Fruit fly (Drosophila melanogaster) whole organism, embryonic: Measurements from ENCODE around the gene CG32052.

Source experiments
- Aef1 ChIP-seq: fragments of 200-800 bp; sonication (Bioruptor generic); IDR thresholded peaks from 3 replicates; pipeline ENCODE4 v1.3.6; 2022; ENCODE audit warnings: missing biosample characterization, missing genetic modification characterization
- Atf-2 ChIP-seq: fragments of 200-800 bp; sonication (Bioruptor generic); optimal IDR thresholded peaks from 2 replicates; lab custom pipeline; 2016; ENCODE audit warnings: missing biosample characterization, missing genetic modification characterization
- Blimp-1 ChIP-seq: fragments of 200-800 bp; sonication (Bioruptor generic); optimal IDR thresholded peaks from 3 replicates; lab custom pipeline; 2018; ENCODE audit warnings: missing biosample characterization, missing genetic modification characterization, mild to moderate bottlenecking, moderate library complexity, missing genetic modification reagents
- C15 ChIP-seq: fragments of 200-800 bp; sonication (Bioruptor generic); IDR thresholded peaks from 3 replicates; pipeline ENCODE4 v1.3.6; 2022; ENCODE audit warnings: missing biosample characterization, missing genetic modification characterization
- CG10147 ChIP-seq: fragments of 200-800 bp; sonication (Bioruptor generic); optimal IDR thresholded peaks from 2 replicates; lab custom pipeline; 2019; ENCODE audit warnings: missing biosample characterization, mild to moderate bottlenecking, missing genetic modification characterization, moderate library complexity
- CG10543 ChIP-seq: fragments of 200-800 bp; sonication (Bioruptor generic); optimal IDR thresholded peaks from 3 replicates; lab custom pipeline; 2017; ENCODE audit warnings: missing biosample characterization, mild to moderate bottlenecking, missing genetic modification characterization, moderate library complexity
- CG10654 ChIP-seq: fragments of 200-800 bp; sonication (Bioruptor generic); optimal IDR thresholded peaks from 2 replicates; lab custom pipeline; 2016; ENCODE audit warnings: missing biosample characterization, missing genetic modification characterization
- CG12391 ChIP-seq: fragments of 200-800 bp; sonication (Bioruptor generic); optimal IDR thresholded peaks from 3 replicates; lab custom pipeline; 2018; ENCODE audit warnings: missing biosample characterization, mild to moderate bottlenecking, missing genetic modification characterization, moderate library complexity
- CG12942 ChIP-seq: fragments of 200-800 bp; sonication (Bioruptor generic); optimal IDR thresholded peaks from 3 replicates; lab custom pipeline; 2016; ENCODE audit warnings: missing biosample characterization, missing genetic modification characterization
- CG15011 ChIP-seq: fragments of 200-800 bp; sonication (Bioruptor generic); optimal IDR thresholded peaks from 3 replicates; lab custom pipeline; 2018; ENCODE audit warnings: missing biosample characterization, mild to moderate bottlenecking, missing genetic modification characterization
- CG17912 ChIP-seq: fragments of 200-800 bp; sonication (Bioruptor generic); optimal IDR thresholded peaks from 2 replicates; lab custom pipeline; 2018; ENCODE audit warnings: missing biosample characterization, mild to moderate bottlenecking, missing genetic modification characterization
- CG1832 ChIP-seq: fragments of 200-800 bp; sonication (Bioruptor generic); optimal IDR thresholded peaks from 2 replicates; lab custom pipeline; 2017; ENCODE audit warnings: missing biosample characterization, mild to moderate bottlenecking, missing genetic modification characterization, inconsistent platforms
- CG18476 ChIP-seq: fragments of 200-800 bp; sonication (Bioruptor generic); optimal IDR thresholded peaks from 2 replicates; lab custom pipeline; 2016; ENCODE audit warnings: missing biosample characterization, mild to moderate bottlenecking, missing genetic modification characterization
- CG3163 ChIP-seq: fragments of 200-800 bp; sonication (Bioruptor generic); optimal IDR thresholded peaks from 3 replicates; lab custom pipeline; 2016; ENCODE audit warnings: missing biosample characterization, missing genetic modification characterization
- CG32532 ChIP-seq: fragments of 200-800 bp; sonication (Bioruptor generic); IDR thresholded peaks from 2 replicates; pipeline ENCODE4 v1.3.6; 2022; ENCODE audit warnings: missing biosample characterization, missing genetic modification characterization
- CG4328 ChIP-seq: fragments of 200-800 bp; sonication (Bioruptor generic); optimal IDR thresholded peaks from 3 replicates; lab custom pipeline; 2017; ENCODE audit warnings: missing biosample characterization, missing genetic modification reagents, missing genetic modification characterization
- CG4617 ChIP-seq: fragments of 200-800 bp; sonication (Bioruptor generic); optimal IDR thresholded peaks from 3 replicates; lab custom pipeline; 2016; ENCODE audit warnings: missing biosample characterization, missing genetic modification characterization, borderline replicate concordance
- CG4707 ChIP-seq: fragments of 200-800 bp; sonication (Bioruptor generic); optimal IDR thresholded peaks from 2 replicates; lab custom pipeline; 2018; ENCODE audit warnings: missing biosample characterization, mild to moderate bottlenecking, missing genetic modification characterization, moderate library complexity
- CG6175 ChIP-seq: fragments of 200-800 bp; sonication (Bioruptor generic); IDR thresholded peaks from 3 replicates; pipeline ENCODE4 v1.3.6; 2022; ENCODE audit warnings: missing biosample characterization, missing genetic modification characterization
- CG6254 ChIP-seq: fragments of 200-800 bp; sonication (Bioruptor generic); optimal IDR thresholded peaks from 3 replicates; lab custom pipeline; 2017; ENCODE audit warnings: mild to moderate bottlenecking, missing biosample characterization, missing genetic modification reagents, missing genetic modification characterization
- CG6854 ChIP-seq: fragments of 200-800 bp; sonication (Bioruptor generic); optimal IDR thresholded peaks from 3 replicates; lab custom pipeline; 2017; ENCODE audit warnings: missing biosample characterization, mild to moderate bottlenecking, missing genetic modification characterization
- CG7271 ChIP-seq: fragments of 200-800 bp; sonication (Bioruptor generic); optimal IDR thresholded peaks from 2 replicates; lab custom pipeline; 2018; ENCODE audit warnings: missing biosample characterization, mild to moderate bottlenecking, missing genetic modification characterization, moderate library complexity
- CG7556 ChIP-seq: fragments of 200-800 bp; sonication (Bioruptor generic); optimal IDR thresholded peaks from 2 replicates; lab custom pipeline; 2017; ENCODE audit warnings: missing biosample characterization, mild to moderate bottlenecking, missing genetic modification characterization
- CG8359 ChIP-seq: fragments of 200-800 bp; sonication (Bioruptor generic); optimal IDR thresholded peaks from 2 replicates; lab custom pipeline; 2017; ENCODE audit warnings: missing biosample characterization, mild to moderate bottlenecking, missing genetic modification characterization, borderline replicate concordance
- D19B ChIP-seq: fragments of 200-800 bp; sonication (Bioruptor generic); optimal IDR thresholded peaks from 2 replicates; lab custom pipeline; 2017; ENCODE audit warnings: missing biosample characterization, mild to moderate bottlenecking, missing genetic modification characterization
- Fer2 ChIP-seq: fragments of 200-800 bp; sonication (Bioruptor generic); optimal IDR thresholded peaks from 2 replicates; lab custom pipeline; 2018; ENCODE audit warnings: missing biosample characterization, mild to moderate bottlenecking, missing genetic modification characterization, moderate library complexity
- HLH3B ChIP-seq: fragments of 200-800 bp; sonication (Bioruptor generic); IDR thresholded peaks from 2 replicates; pipeline ENCODE4 v1.3.6; 2022; ENCODE audit warnings: missing biosample characterization, missing genetic modification characterization
- HmgZ ChIP-seq: fragments of 200-800 bp; sonication (Bioruptor generic); optimal IDR thresholded peaks from 2 replicates; lab custom pipeline; 2018; ENCODE audit warnings: missing biosample characterization, mild to moderate bottlenecking, missing genetic modification characterization
- Hr39 ChIP-seq: fragments of >200 bp; optimal IDR thresholded peaks from 2 replicates; lab custom pipeline; 2017
- Med ChIP-seq: fragments of 200-800 bp; sonication (Bioruptor generic); peaks from one replicate; lab custom pipeline; 2016; ENCODE audit warnings: missing biosample characterization, missing genetic modification characterization, mild to moderate bottlenecking, inconsistent platforms, moderate library complexity
- Opbp ChIP-seq: fragments of 200-800 bp; sonication (Bioruptor generic); IDR thresholded peaks from 3 replicates; pipeline ENCODE4 v1.3.6; 2022; ENCODE audit warnings: missing biosample characterization, missing genetic modification characterization; ENCODE audit not compliant: partially characterized antibody
- Poxn ChIP-seq: fragments of 200-800 bp; sonication (Bioruptor generic); IDR thresholded peaks from 2 replicates; pipeline ENCODE4 v1.3.6; 2022; ENCODE audit warnings: missing biosample characterization, missing genetic modification characterization
- Rfx ChIP-seq: fragments of 200-800 bp; sonication (Bioruptor generic); IDR thresholded peaks from 2 replicates; pipeline ENCODE4 v1.3.6; 2022; ENCODE audit warnings: missing biosample characterization, missing genetic modification characterization
- crp ChIP-seq, 2 experiments: fragments of 200-800 bp; sonication (Bioruptor generic); optimal IDR thresholded peaks; 2 replicates in 1 of 2; 3 replicates in 1 of 2; lab custom pipeline; 2017; ENCODE audit warnings: missing biosample characterization in 2 of 2, missing genetic modification characterization in 2 of 2, mild to moderate bottlenecking in 1 of 2, moderate library complexity in 1 of 2
- dysf ChIP-seq: fragments of 200-800 bp; sonication (Bioruptor generic); IDR thresholded peaks from 3 replicates; pipeline ENCODE4 v1.3.6; 2022; ENCODE audit warnings: missing biosample characterization, missing genetic modification characterization
- grn ChIP-seq: fragments of 200-800 bp; sonication (Bioruptor generic); optimal IDR thresholded peaks from 3 replicates; lab custom pipeline; 2017; ENCODE audit warnings: missing biosample characterization, missing genetic modification characterization
- h ChIP-seq: fragments of >200 bp; optimal IDR thresholded peaks from 2 replicates; lab custom pipeline; 2017
- ind ChIP-seq: fragments of 200-800 bp; sonication (Bioruptor generic); optimal IDR thresholded peaks from 3 replicates; lab custom pipeline; 2016; ENCODE audit warnings: missing biosample characterization, missing genetic modification characterization
- kah ChIP-seq: fragments of 200-800 bp; sonication (Bioruptor generic); optimal IDR thresholded peaks from 2 replicates; lab custom pipeline; 2018; ENCODE audit warnings: missing biosample characterization, mild to moderate bottlenecking, missing genetic modification characterization
- lab ChIP-seq: fragments of 200-800 bp; sonication (Bioruptor generic); optimal IDR thresholded peaks from 3 replicates; lab custom pipeline; 2017; ENCODE audit warnings: missing biosample characterization, missing genetic modification characterization, mild to moderate bottlenecking, moderate library complexity, missing genetic modification reagents
- oc ChIP-seq: fragments of 200-800 bp; sonication (Bioruptor generic); optimal IDR thresholded peaks from 2 replicates; lab custom pipeline; 2018; ENCODE audit warnings: missing biosample characterization, mild to moderate bottlenecking, missing genetic modification characterization, moderate library complexity
- peb ChIP-seq: fragments of 200-800 bp; sonication (Bioruptor generic); IDR thresholded peaks from 2 replicates; pipeline ENCODE4 v1.3.6; 2022; ENCODE audit warnings: missing biosample characterization, missing genetic modification characterization
- psq ChIP-seq: fragments of 200-800 bp; sonication (Bioruptor generic); optimal IDR thresholded peaks from 2 replicates; lab custom pipeline; 2017; ENCODE audit warnings: missing biosample characterization, missing genetic modification characterization
- so ChIP-seq: fragments of 200-800 bp; sonication (Bioruptor generic); IDR thresholded peaks from 3 replicates; pipeline ENCODE4 v1.3.6; 2022; ENCODE audit warnings: missing biosample characterization, missing genetic modification characterization
- sqz ChIP-seq: fragments of 200-800 bp; sonication (Bioruptor generic); optimal IDR thresholded peaks from 3 replicates; lab custom pipeline; 2018; ENCODE audit warnings: missing biosample characterization, mild to moderate bottlenecking, missing genetic modification characterization
- sug ChIP-seq: fragments of 200-800 bp; optimal IDR thresholded peaks from 2 replicates; lab custom pipeline; 2019; ENCODE audit warnings: missing biosample characterization, mild to moderate bottlenecking, missing genetic modification characterization, moderate library complexity
- ttk ChIP-seq: fragments of 200-800 bp; sonication (Bioruptor generic); IDR thresholded peaks from 2 replicates; pipeline ENCODE4 v2.1.2; 2022; ENCODE audit warnings: missing biosample characterization, missing genetic modification characterization
- tup ChIP-seq: fragments of 200-800 bp; sonication (Bioruptor generic); optimal IDR thresholded peaks from 2 replicates; lab custom pipeline; 2016; ENCODE audit warnings: missing biosample characterization, mild to moderate bottlenecking, missing genetic modification characterization, moderate library complexity
- vnd ChIP-seq: fragments of 200-800 bp; sonication (Bioruptor generic); IDR thresholded peaks from 3 replicates; pipeline ENCODE4 v1.3.6; 2022; ENCODE audit warnings: missing biosample characterization, missing genetic modification characterization; ENCODE audit not compliant: partially characterized antibody
- wdn ChIP-seq: fragments of 200-800 bp; sonication (Bioruptor generic); IDR thresholded peaks from 2 replicates; pipeline ENCODE4 v1.3.6; 2022; ENCODE audit warnings: missing biosample characterization, missing genetic modification characterization
- wek ChIP-seq: fragments of 200-800 bp; sonication (Bioruptor generic); optimal IDR thresholded peaks from 3 replicates; lab custom pipeline; 2018; ENCODE audit warnings: missing biosample characterization, mild to moderate bottlenecking, missing genetic modification characterization, moderate library complexity
- zen ChIP-seq: fragments of 200-800 bp; sonication (Bioruptor generic); optimal IDR thresholded peaks from 3 replicates; lab custom pipeline; 2018; ENCODE audit warnings: missing biosample characterization, mild to moderate bottlenecking, missing genetic modification characterization, moderate library complexity

The CG32052 gene

DNA sequence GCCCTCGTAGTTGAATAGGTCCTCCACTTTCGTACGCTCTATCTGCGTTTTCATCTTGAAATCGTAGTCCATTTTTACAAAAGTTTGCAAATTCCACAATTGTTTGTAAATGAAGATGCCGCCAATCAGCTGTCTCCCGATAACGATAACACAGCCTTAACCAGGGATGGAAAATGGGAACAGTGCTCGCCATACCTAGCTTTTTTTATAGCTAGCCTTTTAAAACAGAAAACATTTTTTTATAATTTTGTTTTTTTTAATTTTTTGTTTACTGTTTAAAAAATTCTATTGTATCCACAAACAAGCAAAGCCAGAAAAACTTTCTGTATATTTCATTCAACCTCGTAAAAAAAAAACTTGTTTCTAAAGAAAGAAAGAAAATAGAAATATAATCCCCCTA lies 51.7 kb downstream of the CG32052 start, which contains the start of gene Cdk8 (continued):
- TF ChIP-seq C15 = no peak
- TF ChIP-seq Med (GFP tag; lab: Kevin White, UChicago) = peak; percentile 86
- TF ChIP-seq CG7271 = no peak
- no peak for TF ChIP-seq psq (GFP tag; lab: Kevin White, UChicago)
- TF ChIP-seq CG12391 (tag; lab: Kevin White, UChicago) = peak; percentile 66
- peak; percentile 25 for TF ChIP-seq CG12942 (GFP tag; lab: Kevin White, UChicago)
- TF ChIP-seq CG32532 (GFP tag; lab: Robert Waterston, UW) = peak; percentile 64
- peak; percentile 15 for TF ChIP-seq CG7556 (GFP tag; lab: Kevin White, UChicago)
- peak; percentile 4 for TF ChIP-seq CG4617 (GFP tag; lab: Kevin White, UChicago)
- no peak for TF ChIP-seq dysf (GFP tag; lab: Robert Waterston, UW)
- no peak for TF ChIP-seq so
- TF ChIP-seq tup (GFP tag; lab: Kevin White, UChicago) = no peak
- peak; percentile 29 for TF ChIP-seq lab (GFP tag; lab: Kevin White, UChicago)
- TF ChIP-seq Blimp-1 (GFP tag; lab: Kevin White, UChicago) = no peak
- TF ChIP-seq CG4328 (GFP tag; lab: Kevin White, UChicago) = no peak
- TF ChIP-seq grn = no peak
- no peak for TF ChIP-seq oc
- no peak for TF ChIP-seq kah
- no peak for TF ChIP-seq zen (tag; lab: Kevin White, UChicago)
- no peak for TF ChIP-seq wek (GFP tag; lab: Kevin White, UChicago)
- no peak for TF ChIP-seq Opbp (GFP tag; lab: Robert Waterston, UW)
- TF ChIP-seq vnd (GFP tag; lab: Robert Waterston, UW) = no peak
- TF ChIP-seq h = no peak
- TF ChIP-seq CG4707 (GFP tag; lab: Kevin White, UChicago) = no peak
- no peak for TF ChIP-seq CG1832
- no peak for TF ChIP-seq Hr39 (lab: Kevin White, UChicago)
- TF ChIP-seq CG15011 (GFP tag; lab: Kevin White, UChicago) = no peak
- TF ChIP-seq CG10543 (GFP tag; lab: Kevin White, UChicago) = no peak
- TF ChIP-seq CG10654 = no peak
- TF ChIP-seq CG6175 (GFP tag; lab: Robert Waterston, UW) = no peak
- no peak for TF ChIP-seq CG18476
- TF ChIP-seq CG17912 (GFP tag; lab: Kevin White, UChicago) = no peak
- no peak for TF ChIP-seq CG6854 (GFP tag; lab: Kevin White, UChicago)
- TF ChIP-seq sqz = no peak
- TF ChIP-seq Fer2 (tag; lab: Kevin White, UChicago) = no peak
- TF ChIP-seq Aef1 (GFP tag; lab: Robert Waterston, UW) = no peak; the same call in 2 of the 3 replicates
- TF ChIP-seq crp (GFP tag; optimal IDR thresholded peaks at IDR 0.05; lab: Kevin White, UChicago) = peak; percentile 68 to 92
- peak; percentile 45 for TF ChIP-seq HmgZ (tag; lab: Kevin White, UChicago)
- no peak for TF ChIP-seq peb (GFP tag; lab: Robert Waterston, UW)
- no peak for TF ChIP-seq Atf-2 (GFP tag; lab: Kevin White, UChicago)
- TF ChIP-seq D19B (GFP tag; lab: Kevin White, UChicago) = no peak
- TF ChIP-seq CG6254 (GFP tag; lab: Kevin White, UChicago) = no peak
- no peak for TF ChIP-seq HLH3B
- no peak for TF ChIP-seq CG3163 (GFP tag; lab: Kevin White, UChicago)
- TF ChIP-seq Poxn (GFP tag; lab: Robert Waterston, UW) = no peak
- 0 out of 2 replicates have a peak, but pooled peaks have one; percentile 19 for TF ChIP-seq wdn (GFP tag; lab: Robert Waterston, UW)
- TF ChIP-seq Rfx (GFP tag; lab: Robert Waterston, UW) = peak; percentile 53
- TF ChIP-seq sug (tag; lab: Kevin White, UChicago) = peak; percentile 33
- TF ChIP-seq CG8359 (GFP tag; lab: Kevin White, UChicago) = no peak
- peak; percentile 52 for TF ChIP-seq CG10147 (GFP tag; lab: Kevin White, UChicago)
- TF ChIP-seq ind (GFP tag; lab: Kevin White, UChicago) = peak; percentile 49
- TF ChIP-seq ttk (GFP tag; lab: Robert Waterston, UW) = no peak
